Fruit fly (Drosophila melanogaster) whole organism, wandering third instar larva: ENCODE data around the gene CG34355.

Experiments used
- pan ChIP-seq: fragments of >200 bp; optimal IDR thresholded peaks from 2 replicates; lab custom pipeline; 2017
- rgr ChIP-seq: fragments of 200-800 bp; sonication (Bioruptor generic); optimal IDR thresholded peaks from 3 replicates; lab custom pipeline; 2016; ENCODE audit warnings: missing biosample characterization, mild to moderate bottlenecking, missing genetic modification characterization

DNA sequence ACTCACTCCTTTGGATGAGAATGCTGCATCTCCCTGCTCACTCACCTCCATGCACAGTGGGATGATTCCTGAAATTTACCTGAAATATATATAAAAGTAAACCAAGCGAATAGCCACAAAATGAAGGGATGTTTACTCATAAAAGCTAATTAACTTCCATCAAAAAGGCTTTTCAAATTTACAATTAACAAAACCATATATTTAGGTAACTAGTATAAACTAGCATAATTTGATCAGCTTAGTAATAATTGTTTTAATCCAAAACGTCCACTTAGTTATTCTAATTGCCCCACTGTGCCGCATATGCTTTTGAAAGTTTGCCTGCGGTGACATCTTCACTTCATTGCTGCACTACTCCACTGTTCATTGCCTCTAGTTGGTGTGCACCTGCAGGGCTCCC is 19.7 kb upstream of the CG34355 start:
- TF ChIP-seq rgr (GFP tag; lab: Kevin White, UChicago) (peak; percentile 60), pan (lab: Kevin White, UChicago) (no peak)
